Worm (Caenorhabditis elegans): ENCODE measurements around the gene F52C6.4.

DNA sequence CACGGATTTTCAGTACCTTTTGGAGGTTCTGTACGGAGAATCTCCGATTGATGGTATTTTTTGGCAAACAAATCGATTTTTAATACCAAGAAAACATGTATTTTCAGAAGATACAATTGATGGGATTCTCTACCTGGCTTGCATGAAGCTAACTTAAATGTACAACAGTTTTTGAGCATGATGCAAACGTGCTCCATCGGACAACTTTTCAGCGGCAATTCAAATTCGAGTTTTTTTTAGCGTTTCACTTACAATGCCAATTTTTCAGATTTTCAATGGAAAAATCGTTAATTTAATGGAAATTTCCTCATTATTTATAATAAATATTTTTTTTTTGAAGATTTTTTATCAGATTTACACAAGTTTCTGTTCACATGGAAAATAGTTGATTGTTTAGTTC is 5.6 kb downstream of the F52C6.4 start:
- no peak for TF ChIP-seq ceh-19 (GFP tag; optimal IDR thresholded peaks at IDR 0.05)
- TF ChIP-seq pros-1 (tag; optimal IDR thresholded peaks at IDR 0.05), result no peak
- TF ChIP-seq mec-3 (tag; optimal IDR thresholded peaks at IDR 0.05; ENCODE audit: borderline replicate concordance), result no peak
- TF ChIP-seq pax-1 (tag; optimal IDR thresholded peaks at IDR 0.05), result no peak
- no peak for TF ChIP-seq ceh-9 (tag; optimal IDR thresholded peaks at IDR 0.05)
